Worm (Caenorhabditis elegans) whole organism, L4 larva: Measurements from ENCODE around the gene C14F11.7.
A peak's percentile ranks its signal among the peaks of the same experiment; 100 is the strongest.

Experiments used
- F26F4.8 ChIP-seq: fragments of 200-800 bp; sonication (Bioruptor generic); conservative IDR thresholded peaks from 2 replicates; pipeline ENCODE4 v1.3.6; 2022; ENCODE audit warnings: missing genetic modification characterization, missing compliant biosample characterization
- R02D3.7 ChIP-seq: fragments of 150-350 bp; sonication (generic microtip); optimal IDR thresholded peaks from 3 replicates; lab custom pipeline; 2014; ENCODE audit warnings: missing biosample characterization, missing genetic modification characterization
- T26A8.4 ChIP-seq: fragments of 200-800 bp; sonication (Bioruptor generic); IDR thresholded peaks from 2 replicates; pipeline ENCODE4 v1.3.6; 2022; ENCODE audit warnings: missing genetic modification characterization, missing compliant biosample characterization
- Y48G9A.11 ChIP-seq: fragments of 200-800 bp; sonication (Bioruptor generic); IDR thresholded peaks from 2 replicates; pipeline ENCODE4 v1.3.6; 2022; ENCODE audit warnings: missing genetic modification reagents, missing genetic modification characterization, missing compliant biosample characterization
- ZK546.5 ChIP-seq, 2 experiments: sonication (generic microtip); optimal IDR thresholded peaks; 2 replicates each; lab custom pipeline; 2017; ENCODE audit warnings: missing biosample characterization in 2 of 2, missing genetic modification characterization in 2 of 2
- ama-1 ChIP-seq: fragments of 150-350 bp; optimal IDR thresholded peaks from 2 replicates; lab custom pipeline; 2014; ENCODE audit warnings: inconsistent platforms, mixed read lengths
- ceh-32 ChIP-seq: sonication (generic microtip); optimal IDR thresholded peaks from 2 replicates; lab custom pipeline; 2016; ENCODE audit warnings: mild to moderate bottlenecking, missing genetic modification characterization, missing compliant biosample characterization; ENCODE audit not compliant: poor library complexity
- ces-1 ChIP-seq: fragments of 150-350 bp; sonication (generic microtip); optimal IDR thresholded peaks from 4 replicates; lab custom pipeline; 2014; ENCODE audit warnings: missing biosample characterization, missing genetic modification reagents, missing genetic modification characterization
- daf-12 ChIP-seq: fragments of 150-350 bp; optimal IDR thresholded peaks from 2 replicates; lab custom pipeline; 2014; ENCODE audit warnings: missing biosample characterization, missing genetic modification reagents, missing genetic modification characterization
- daf-16 ChIP-seq, 3 experiments: sonication (generic microtip); optimal IDR thresholded peaks; 2 replicates each; lab custom pipeline; 2016 to 2017; ENCODE audit warnings: missing genetic modification characterization in 3 of 3, missing genetic modification reagents in 3 of 3, mild to moderate bottlenecking in 2 of 3, missing compliant biosample characterization in 2 of 3, missing biosample characterization in 1 of 3, moderate library complexity in 1 of 3
- daf-19 ChIP-seq: fragments of 200-800 bp; sonication (Bioruptor generic); conservative IDR thresholded peaks from 2 replicates; pipeline ENCODE4 v1.3.6; 2022; ENCODE audit warnings: missing genetic modification characterization, missing compliant biosample characterization
- dmd-9 ChIP-seq: fragments of 200-800 bp; sonication (Bioruptor generic); IDR thresholded peaks from 2 replicates; pipeline ENCODE4 v1.3.6; 2022; ENCODE audit warnings: missing genetic modification reagents, missing genetic modification characterization, missing compliant biosample characterization
- dpl-1 ChIP-seq: fragments of 150-350 bp; optimal IDR thresholded peaks from 2 replicates; lab custom pipeline; 2014; ENCODE audit warnings: missing biosample characterization, missing genetic modification reagents, missing genetic modification characterization
- duxl-1 ChIP-seq: sonication (generic microtip); optimal IDR thresholded peaks from 2 replicates; lab custom pipeline; 2016; ENCODE audit warnings: mild to moderate bottlenecking, missing genetic modification characterization, moderate library complexity, missing compliant biosample characterization; ENCODE audit not compliant: poor library complexity
- egl-43 ChIP-seq: fragments of 200-800 bp; sonication (Bioruptor generic); IDR thresholded peaks from 2 replicates; pipeline ENCODE4 v1.3.6; 2022; ENCODE audit warnings: missing genetic modification reagents, missing genetic modification characterization, missing compliant biosample characterization
- fkh-10 ChIP-seq: fragments of 150-350 bp; optimal IDR thresholded peaks from 2 replicates; lab custom pipeline; 2014; ENCODE audit warnings: missing biosample characterization, missing genetic modification reagents, missing genetic modification characterization
- lim-7 ChIP-seq: fragments of 200-800 bp; sonication (Bioruptor generic); IDR thresholded peaks from 2 replicates; pipeline ENCODE4 v1.3.6; 2022; ENCODE audit warnings: missing genetic modification characterization, missing compliant biosample characterization
- lin-13 ChIP-seq: fragments of 150-350 bp; optimal IDR thresholded peaks from 2 replicates; lab custom pipeline; 2014; ENCODE audit warnings: missing biosample characterization, missing genetic modification reagents, missing genetic modification characterization
- lsy-2 ChIP-seq, 2 experiments: fragments of 150-350 bp in 1 of 2; sonication (generic microtip) in 1 of 2; optimal IDR thresholded peaks; 2 replicates each; lab custom pipeline; 2014 to 2017; ENCODE audit warnings: missing biosample characterization in 2 of 2, missing genetic modification characterization in 2 of 2
- madf-5 ChIP-seq, 2 experiments: fragments of 200-800 bp; sonication (Bioruptor generic); IDR thresholded peaks; 2 replicates each; pipeline ENCODE4 v1.3.6; 2022; ENCODE audit warnings: missing compliant biosample characterization in 2 of 2, missing genetic modification characterization in 2 of 2
- madf-9 ChIP-seq: fragments of 200-800 bp; sonication (Bioruptor generic); conservative IDR thresholded peaks from 2 replicates; pipeline ENCODE4 v1.3.6; 2022; ENCODE audit warnings: missing genetic modification reagents, missing genetic modification characterization, missing compliant biosample characterization
- mdt-29 ChIP-seq: fragments of 200-800 bp; sonication (Bioruptor generic); IDR thresholded peaks from 2 replicates; pipeline ENCODE4 v1.3.6; 2022; ENCODE audit warnings: missing genetic modification reagents, missing genetic modification characterization, missing compliant biosample characterization
- mep-1 ChIP-seq: fragments of 150-350 bp; sonication (generic microtip); optimal IDR thresholded peaks from 3 replicates; lab custom pipeline; 2014; ENCODE audit warnings: missing biosample characterization, missing genetic modification characterization
- mes-2 ChIP-seq: sonication (generic microtip); optimal IDR thresholded peaks from 2 replicates; lab custom pipeline; 2016; ENCODE audit warnings: missing genotype, mild to moderate bottlenecking, missing genetic modification characterization, missing compliant biosample characterization; ENCODE audit not compliant: poor library complexity, severe bottlenecking
- mxl-2 ChIP-seq: fragments of 200-800 bp; sonication (Bioruptor generic); conservative IDR thresholded peaks from 2 replicates; pipeline ENCODE4 v1.3.6; 2022; ENCODE audit warnings: missing genetic modification reagents, missing genetic modification characterization, missing compliant biosample characterization
- mxl-3 ChIP-seq: fragments of 200-800 bp; sonication (Bioruptor generic); optimal IDR thresholded peaks from 2 replicates; lab custom pipeline; 2018; ENCODE audit warnings: mild to moderate bottlenecking, missing genetic modification characterization, missing compliant biosample characterization
- nhr-10 ChIP-seq: fragments of 150-350 bp; optimal IDR thresholded peaks from 2 replicates; lab custom pipeline; 2014; ENCODE audit warnings: missing biosample characterization, missing genetic modification characterization
- nhr-111 ChIP-seq: fragments of 200-800 bp; sonication (Bioruptor generic); optimal IDR thresholded peaks from 2 replicates; lab custom pipeline; 2018; ENCODE audit warnings: mild to moderate bottlenecking, missing genetic modification characterization, missing compliant biosample characterization
- nhr-237 ChIP-seq: sonication (generic microtip); optimal IDR thresholded peaks from 2 replicates; lab custom pipeline; 2017; ENCODE audit warnings: missing biosample characterization, missing genetic modification characterization
- nhr-25 ChIP-seq: sonication (generic microtip); optimal IDR thresholded peaks from 2 replicates; lab custom pipeline; 2017; ENCODE audit warnings: missing genetic modification characterization, mild to moderate bottlenecking, missing compliant biosample characterization, antibody characterized with exemption, moderate library complexity, borderline replicate concordance; ENCODE audit not compliant: insufficient read depth
- nhr-41 ChIP-seq: fragments of 200-800 bp; sonication (Bioruptor generic); IDR thresholded peaks from 2 replicates; pipeline ENCODE4 v1.3.6; 2022; ENCODE audit warnings: missing genetic modification reagents, missing genetic modification characterization, missing compliant biosample characterization
- nhr-42 ChIP-seq: fragments of 200-800 bp; sonication (Bioruptor generic); IDR thresholded peaks from 2 replicates; pipeline ENCODE4 v1.3.6; 2022; ENCODE audit warnings: missing genetic modification characterization, missing compliant biosample characterization
- nhr-76 ChIP-seq: fragments of 150-350 bp; optimal IDR thresholded peaks from 2 replicates; lab custom pipeline; 2014; ENCODE audit warnings: missing biosample characterization, missing genetic modification characterization
- pha-4 ChIP-seq, 2 experiments: fragments of 150-350 bp in 1 of 2; fragments of 200-800 bp in 1 of 2; sonication (Bioruptor generic) in 1 of 2; IDR thresholded peaks in 1 of 2; optimal IDR thresholded peaks in 1 of 2; 2 replicates each; pipeline versions ENCODE4 v1.3.6 to Lab custom; 2014 to 2022; ENCODE audit warnings: missing genetic modification characterization in 2 of 2, missing genetic modification reagents in 2 of 2, missing biosample characterization in 1 of 2, missing compliant biosample characterization in 1 of 2
- php-3 ChIP-seq: fragments of 200-800 bp; sonication (Bioruptor generic); IDR thresholded peaks from 2 replicates; pipeline ENCODE4 v1.3.6; 2022; ENCODE audit warnings: missing genetic modification reagents, missing genetic modification characterization, missing compliant biosample characterization
- pqm-1 ChIP-seq: sonication (generic microtip); optimal IDR thresholded peaks from 2 replicates; lab custom pipeline; 2017; ENCODE audit warnings: missing biosample characterization, missing genetic modification characterization
- rbr-2 ChIP-seq: sonication (generic microtip); optimal IDR thresholded peaks from 2 replicates; lab custom pipeline; 2016; ENCODE audit warnings: missing genotype, missing genetic modification characterization, missing compliant biosample characterization
- saeg-2 ChIP-seq: fragments of 200-800 bp; sonication (Bioruptor generic); IDR thresholded peaks from 2 replicates; pipeline ENCODE4 v1.3.6; 2022; ENCODE audit warnings: missing genetic modification reagents, missing genetic modification characterization, missing compliant biosample characterization
- skn-1 ChIP-seq: fragments of 150-350 bp; optimal IDR thresholded peaks from 2 replicates; lab custom pipeline; 2014; ENCODE audit warnings: missing biosample characterization, missing genetic modification characterization
- snpc-1.2 ChIP-seq: fragments of 200-800 bp; sonication (Bioruptor generic); IDR thresholded peaks from 2 replicates; pipeline ENCODE4 v1.3.6; 2022; ENCODE audit warnings: missing genetic modification reagents, missing genetic modification characterization, missing compliant biosample characterization
- snpc-4 ChIP-seq: fragments of 150-350 bp; optimal IDR thresholded peaks from 2 replicates; lab custom pipeline; 2014; ENCODE audit warnings: missing biosample characterization, missing genetic modification characterization
- spr-1 ChIP-seq: sonication (generic microtip); optimal IDR thresholded peaks from 2 replicates; lab custom pipeline; 2016; ENCODE audit warnings: mild to moderate bottlenecking, missing genetic modification characterization, missing compliant biosample characterization
- tag-97 ChIP-seq: fragments of 200-800 bp; sonication (Bioruptor generic); IDR thresholded peaks from 2 replicates; pipeline ENCODE4 v1.3.6; 2022; ENCODE audit warnings: missing genetic modification characterization, missing compliant biosample characterization
- vab-7 ChIP-seq: fragments of 200-800 bp; sonication (Bioruptor generic); IDR thresholded peaks from 2 replicates; pipeline ENCODE4 v1.3.6; 2022; ENCODE audit warnings: missing genetic modification reagents, missing genetic modification characterization, missing compliant biosample characterization
- zag-1 ChIP-seq: fragments of 150-350 bp; optimal IDR thresholded peaks from 2 replicates; lab custom pipeline; 2014; ENCODE audit warnings: missing biosample characterization, missing genetic modification characterization
- zfp-2 ChIP-seq: sonication (generic microtip); optimal IDR thresholded peaks from 2 replicates; lab custom pipeline; 2016; ENCODE audit warnings: mild to moderate bottlenecking, missing genetic modification characterization, missing compliant biosample characterization
- zfp-3 ChIP-seq: fragments of 200-800 bp; sonication (Bioruptor generic); conservative IDR thresholded peaks from 2 replicates; pipeline ENCODE4 v1.3.6; 2022; ENCODE audit warnings: missing genetic modification reagents, missing genetic modification characterization, missing compliant biosample characterization
- zip-11 ChIP-seq: fragments of 200-800 bp; sonication (Bioruptor generic); IDR thresholded peaks from 2 replicates; pipeline ENCODE4 v1.3.6; 2022; ENCODE audit warnings: missing genetic modification characterization, missing compliant biosample characterization
- ztf-11 ChIP-seq: fragments of 150-350 bp; optimal IDR thresholded peaks from 2 replicates; lab custom pipeline; 2014; ENCODE audit warnings: missing biosample characterization, missing genetic modification characterization

Gene C14F11.7

ce11 chrX:6207687-6208088, 675 bp downstream of the C14F11.7 start, which contains the start of gene T13C5.6 (continued):
- peak; percentile 84 for TF ChIP-seq dmd-9
- TF ChIP-seq lim-7 (GFP tag; lab: Robert Waterston, UW) = peak; percentile 83
- peak; percentile 81 for TF ChIP-seq duxl-1 (tag; lab: Kevin White, UChicago)
- peak; percentile 43 for TF ChIP-seq zfp-2 (tag; lab: Kevin White, UChicago)
- TF ChIP-seq R02D3.7 (tag; lab: Kevin White, UChicago) = no peak
- peak; percentile 95 for TF ChIP-seq mep-1 (tag; lab: Kevin White, UChicago)
- peak; percentile 67; the same call in 1 of the 2 replicates for TF ChIP-seq nhr-41 (GFP tag; lab: Robert Waterston, UW)
- TF ChIP-seq egl-43 (GFP tag; lab: Robert Waterston, UW) = peak; percentile 98
- no peak for TF ChIP-seq nhr-76 (tag; lab: Kevin White, UChicago)
- peak; percentile 85 for TF ChIP-seq F26F4.8
- TF ChIP-seq ama-1 = no peak
- TF ChIP-seq dpl-1 (GFP tag; lab: Kevin White, UChicago) = peak; percentile 64
- peak; percentile 94 for TF ChIP-seq rbr-2 (tag; lab: Kevin White, UChicago)
- TF ChIP-seq ZK546.5 (tag; optimal IDR thresholded peaks at IDR 0.05; lab: Kevin White, UChicago) = no peak
- no peak for TF ChIP-seq skn-1 (tag; lab: Kevin White, UChicago)
- peak; percentile 36; the same call in 1 of the 2 replicates for TF ChIP-seq tag-97 (GFP tag; lab: Robert Waterston, UW)
- TF ChIP-seq mxl-3 (GFP tag; lab: Kevin White, UChicago) = peak; percentile 89
- peak; percentile 52 for TF ChIP-seq pqm-1 (tag; lab: Kevin White, UChicago)
- peak; percentile 74 for TF ChIP-seq ceh-32 (tag; lab: Kevin White, UChicago)
- peak; percentile 89 to 95; a peak in 3 of 4 replicates for TF ChIP-seq madf-5 (GFP tag; IDR thresholded peaks at IDR 0.05; lab: Robert Waterston, UW)
- no peak for TF ChIP-seq snpc-4 (tag; lab: Kevin White, UChicago)
- TF ChIP-seq lsy-2 (tag; optimal IDR thresholded peaks at IDR 0.05; lab: Kevin White, UChicago) = peak; percentile 46 to 85
- TF ChIP-seq daf-16 (GFP tag; optimal IDR thresholded peaks at IDR 0.05; lab: Kevin White, UChicago) = peak; percentile 71 to 94
- TF ChIP-seq daf-16 (tag; optimal IDR thresholded peaks at IDR 0.05; lab: Kevin White, UChicago) = peak; percentile 81
- peak; percentile 81 for TF ChIP-seq php-3 (GFP tag; lab: Robert Waterston, UW)
- peak; percentile 55; the same call in 1 of the 2 replicates for TF ChIP-seq mxl-2 (GFP tag; lab: Robert Waterston, UW)
- peak; percentile 66 for TF ChIP-seq ces-1 (GFP tag; lab: Kevin White, UChicago)
- TF ChIP-seq Y48G9A.11 = peak; percentile 70
- peak; percentile 50 for TF ChIP-seq nhr-25 (tag; lab: Kevin White, UChicago)
- no peak for TF ChIP-seq daf-12 (tag; lab: Kevin White, UChicago)
- TF ChIP-seq nhr-237 (tag; lab: Kevin White, UChicago) = no peak
- peak; percentile 41 for TF ChIP-seq nhr-10 (tag; lab: Kevin White, UChicago)
- peak; percentile 92 for TF ChIP-seq pha-4 (GFP tag; IDR thresholded peaks at IDR 0.05; lab: Robert Waterston, UW)
- peak; percentile 9 for TF ChIP-seq pha-4 (tag; optimal IDR thresholded peaks at IDR 0.05; lab: Kevin White, UChicago)
- peak; percentile 93 for TF ChIP-seq spr-1 (tag; lab: Kevin White, UChicago)
- peak; percentile 91 for TF ChIP-seq saeg-2 (GFP tag; lab: Robert Waterston, UW)
- peak; percentile 62; the same call in 1 of the 2 replicates for TF ChIP-seq zip-11
- TF ChIP-seq mdt-29 (GFP tag; lab: Robert Waterston, UW) = peak; percentile 87
- TF ChIP-seq zfp-3 (GFP tag; lab: Robert Waterston, UW) = peak; percentile 85
- TF ChIP-seq nhr-42 (GFP tag; lab: Robert Waterston, UW) = peak; percentile 90
- TF ChIP-seq vab-7 (GFP tag; lab: Robert Waterston, UW) = peak; percentile 75
- peak; percentile 63 for TF ChIP-seq snpc-1.2 (GFP tag; lab: Robert Waterston, UW)
- peak; percentile 30 for TF ChIP-seq zag-1
- TF ChIP-seq lin-13 (GFP tag; lab: Kevin White, UChicago) = peak; percentile 92
- peak; percentile 92 for TF ChIP-seq fkh-10 (GFP tag; lab: Kevin White, UChicago)
- TF ChIP-seq mes-2 (tag; lab: Kevin White, UChicago) = peak; percentile 97
- peak; percentile 90 for TF ChIP-seq nhr-111 (GFP tag; lab: Kevin White, UChicago)
- TF ChIP-seq ztf-11 (tag; lab: Kevin White, UChicago) = no peak
- TF ChIP-seq madf-9 (GFP tag; lab: Robert Waterston, UW) = peak; percentile 84
- peak; percentile 94 for TF ChIP-seq T26A8.4
- TF ChIP-seq daf-19 (GFP tag; lab: Robert Waterston, UW) = peak; percentile 73
